Fruit fly (Drosophila melanogaster) whole organism, adult: ENCODE data around the gene CG43175.

Experiments used
- CG11617 ChIP-seq: fragments of 200-800 bp; sonication (Bioruptor generic); optimal IDR thresholded peaks from 2 replicates; lab custom pipeline; 2017; ENCODE audit warnings: mild to moderate bottlenecking, missing biosample characterization, missing genetic modification reagents, missing genetic modification characterization
- CG12768 ChIP-seq: fragments of 200-800 bp; sonication (Bioruptor generic); optimal IDR thresholded peaks from 2 replicates; lab custom pipeline; 2017; ENCODE audit warnings: missing biosample characterization, missing genetic modification characterization, mild to moderate bottlenecking, moderate library complexity, missing genetic modification reagents
- CG14711 ChIP-seq: fragments of 200-800 bp; sonication (Bioruptor generic); optimal IDR thresholded peaks from 2 replicates; lab custom pipeline; 2018; ENCODE audit warnings: missing biosample characterization, mild to moderate bottlenecking, missing genetic modification characterization, moderate library complexity
- CG1620 ChIP-seq: fragments of 200-800 bp; sonication (Bioruptor generic); optimal IDR thresholded peaks from 2 replicates; lab custom pipeline; 2016; ENCODE audit warnings: missing biosample characterization, missing genetic modification characterization
- CG33017 ChIP-seq: fragments of 200-800 bp; sonication (Bioruptor generic); optimal IDR thresholded peaks from 2 replicates; lab custom pipeline; 2018; ENCODE audit warnings: missing biosample characterization, mild to moderate bottlenecking, missing genetic modification characterization, moderate library complexity
- CG5204 ChIP-seq: fragments of 200-800 bp; sonication (Bioruptor generic); optimal IDR thresholded peaks from 2 replicates; lab custom pipeline; 2016; ENCODE audit warnings: missing biosample characterization, missing genetic modification characterization
- CG7045 ChIP-seq: fragments of 200-800 bp; sonication (Bioruptor generic); optimal IDR thresholded peaks from 2 replicates; lab custom pipeline; 2017; ENCODE audit warnings: missing biosample characterization, mild to moderate bottlenecking, missing genetic modification characterization
- CG7101 ChIP-seq: fragments of 200-800 bp; sonication (Bioruptor generic); optimal IDR thresholded peaks from 2 replicates; lab custom pipeline; 2018; ENCODE audit warnings: missing biosample characterization, mild to moderate bottlenecking, missing genetic modification characterization, moderate library complexity
- Clk ChIP-seq: fragments of 200-800 bp; sonication (Bioruptor generic); optimal IDR thresholded peaks from 2 replicates; lab custom pipeline; 2017; ENCODE audit warnings: missing biosample characterization, missing genetic modification characterization
- Crg-1 ChIP-seq: fragments of 200-800 bp; sonication (Bioruptor generic); optimal IDR thresholded peaks from 2 replicates; lab custom pipeline; 2016; ENCODE audit warnings: missing biosample characterization, missing genetic modification characterization
- Hr96 ChIP-seq: fragments of 200-800 bp; sonication (Bioruptor generic); optimal IDR thresholded peaks from 2 replicates; lab custom pipeline; 2016; ENCODE audit warnings: missing biosample characterization, missing genetic modification characterization
- Mnt ChIP-seq: fragments of 200-800 bp; sonication (Bioruptor generic); optimal IDR thresholded peaks from 2 replicates; lab custom pipeline; 2016; ENCODE audit warnings: missing biosample characterization, mild to moderate bottlenecking, missing genetic modification characterization
- bab1 ChIP-seq: fragments of 200-800 bp; sonication (Bioruptor generic); optimal IDR thresholded peaks from 3 replicates; lab custom pipeline; 2019; ENCODE audit warnings: missing biosample characterization, mild to moderate bottlenecking, missing genetic modification characterization, moderate library complexity
- cic ChIP-seq: fragments of 200-800 bp; sonication (Bioruptor generic); optimal IDR thresholded peaks from 2 replicates; lab custom pipeline; 2017; ENCODE audit warnings: missing biosample characterization, mild to moderate bottlenecking, missing genetic modification characterization, moderate library complexity
- cnc ChIP-seq, 2 experiments: fragments of >200 bp; optimal IDR thresholded peaks; 2 replicates each; lab custom pipeline; 2017
- kay ChIP-seq: fragments of 200-800 bp; sonication (Bioruptor generic); peaks from one replicate; lab custom pipeline; 2016; ENCODE audit warnings: missing biosample characterization, missing genetic modification characterization, borderline replicate concordance
- ovo ChIP-seq: fragments of 200-800 bp; sonication (Bioruptor generic); optimal IDR thresholded peaks from 2 replicates; lab custom pipeline; 2016; ENCODE audit warnings: missing biosample characterization, missing genetic modification characterization
- pad ChIP-seq: fragments of 200-800 bp; sonication (Bioruptor generic); optimal IDR thresholded peaks from 3 replicates; lab custom pipeline; 2017; ENCODE audit warnings: missing biosample characterization, missing genetic modification characterization, mild to moderate bottlenecking, moderate library complexity, missing genetic modification reagents
- tj ChIP-seq: fragments of 200-800 bp; sonication (Bioruptor generic); optimal IDR thresholded peaks from 3 replicates; lab custom pipeline; 2017; ENCODE audit warnings: missing biosample characterization, mild to moderate bottlenecking, missing genetic modification characterization, moderate library complexity
- toe ChIP-seq: fragments of 200-800 bp; sonication (Bioruptor generic); optimal IDR thresholded peaks from 2 replicates; lab custom pipeline; 2016; ENCODE audit warnings: missing biosample characterization, missing genetic modification characterization

The CG43175 gene

DNA sequence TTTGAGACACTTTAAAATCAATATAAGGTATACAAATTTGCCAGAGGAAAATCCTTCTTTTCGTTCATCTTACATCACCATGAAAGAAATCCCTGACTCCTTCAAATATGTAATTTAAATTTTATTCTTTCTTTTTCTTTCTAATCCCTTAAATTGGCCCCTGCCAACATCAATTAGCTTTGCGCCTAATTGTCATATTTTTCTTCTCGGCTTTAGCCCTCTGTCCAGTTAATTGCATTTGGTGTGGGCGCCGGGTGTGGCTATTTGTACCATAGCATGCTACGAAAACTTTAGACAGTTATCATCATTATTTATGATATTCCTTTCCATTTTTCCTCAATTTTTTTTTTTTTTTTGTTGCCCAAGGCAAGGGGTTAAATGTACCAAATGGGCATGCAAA, at the start of gene CG43175:
Gene CG43175 (plus strand): TSS at position 301 of the 400 bp plus-strand sequence.
- no peak for TF ChIP-seq CG7101 (tag; lab: Kevin White, UChicago)
- no peak for TF ChIP-seq CG11617 (GFP tag; lab: Kevin White, UChicago)
- TF ChIP-seq pad (GFP tag; lab: Kevin White, UChicago): no peak
- TF ChIP-seq ovo (GFP tag; lab: Kevin White, UChicago): no peak
- no peak for TF ChIP-seq toe (GFP tag; lab: Kevin White, UChicago)
- no peak for TF ChIP-seq Mnt (GFP tag; lab: Kevin White, UChicago)
- TF ChIP-seq CG14711 (tag; lab: Kevin White, UChicago): no peak
- TF ChIP-seq Crg-1 (GFP tag; lab: Kevin White, UChicago): no peak
- TF ChIP-seq Hr96 (GFP tag; lab: Kevin White, UChicago): no peak
- TF ChIP-seq CG7045 (GFP tag; lab: Kevin White, UChicago): no peak
- TF ChIP-seq CG12768 (GFP tag; lab: Kevin White, UChicago): no peak
- TF ChIP-seq Clk (GFP tag; lab: Kevin White, UChicago): no peak
- TF ChIP-seq CG33017 (tag; lab: Kevin White, UChicago): no peak
- TF ChIP-seq kay (GFP tag; lab: Kevin White, UChicago): no peak

DNA sequence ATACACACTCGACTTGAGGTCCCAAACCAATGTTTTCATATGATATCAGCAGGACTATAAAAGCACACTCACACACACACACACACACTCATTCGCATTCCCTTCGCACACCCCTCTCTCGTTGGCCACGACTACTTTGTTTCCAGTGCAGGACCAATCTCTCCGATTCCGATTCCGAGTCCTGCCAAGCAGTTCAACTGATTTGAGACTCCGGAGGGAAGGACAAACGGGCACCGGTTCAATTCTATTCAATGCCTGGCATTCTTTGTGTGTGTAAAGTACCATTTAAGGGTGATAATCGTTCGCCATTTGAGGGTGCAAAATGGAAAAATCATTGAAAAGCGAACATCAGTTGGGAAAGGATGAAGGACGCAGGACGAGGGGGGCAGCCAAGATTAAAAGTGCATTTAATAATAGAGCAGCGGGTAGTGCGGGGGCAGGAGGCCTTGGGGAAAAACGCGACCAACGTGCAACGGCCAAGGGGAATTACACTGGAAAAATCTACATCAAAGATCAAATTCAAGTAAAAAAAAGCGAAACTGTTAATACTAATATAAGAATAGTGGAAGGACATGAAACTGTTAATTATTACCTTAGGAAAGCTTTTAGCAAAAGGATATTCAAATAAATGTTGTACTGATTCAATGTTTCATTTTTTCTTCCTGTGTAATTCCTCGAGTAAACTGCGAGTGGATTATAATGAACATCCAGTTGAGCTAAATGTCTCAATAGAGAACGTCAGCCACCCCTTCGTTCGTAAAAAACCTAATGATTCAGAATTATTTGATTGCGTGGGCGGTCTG, 46.7 kb upstream of the CG43175 start:
- TF ChIP-seq CG12768 (GFP tag; lab: Kevin White, UChicago) (no peak), bab1 (GFP tag; lab: Kevin White, UChicago) (no peak), CG7101 (tag; lab: Kevin White, UChicago) (no peak), Mnt (GFP tag; lab: Kevin White, UChicago) (no peak), CG11617 (GFP tag; lab: Kevin White, UChicago) (no peak)

DNA sequence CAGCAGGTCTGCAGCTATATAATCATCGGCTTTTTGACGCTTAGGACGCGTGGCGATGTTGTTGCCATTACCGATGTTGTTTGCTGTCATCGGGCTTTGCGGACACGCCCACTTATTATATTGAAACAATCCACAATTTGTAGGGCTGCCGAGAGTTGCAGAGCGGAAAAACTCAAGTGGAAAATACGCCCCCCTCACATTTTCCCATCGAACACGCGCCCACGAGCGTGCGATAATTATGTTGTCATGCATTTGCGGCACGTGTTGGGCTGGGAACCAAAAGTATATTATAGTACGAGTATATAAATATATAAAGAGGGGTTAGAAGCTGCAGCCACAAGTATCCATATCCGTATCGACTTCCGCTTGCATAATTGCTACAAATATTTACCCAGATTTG, 41.7 kb upstream of the CG43175 start:
- no peak for TF ChIP-seq tj (GFP tag; lab: Kevin White, UChicago)
- TF ChIP-seq CG7045 (GFP tag; lab: Kevin White, UChicago): no peak

DNA sequence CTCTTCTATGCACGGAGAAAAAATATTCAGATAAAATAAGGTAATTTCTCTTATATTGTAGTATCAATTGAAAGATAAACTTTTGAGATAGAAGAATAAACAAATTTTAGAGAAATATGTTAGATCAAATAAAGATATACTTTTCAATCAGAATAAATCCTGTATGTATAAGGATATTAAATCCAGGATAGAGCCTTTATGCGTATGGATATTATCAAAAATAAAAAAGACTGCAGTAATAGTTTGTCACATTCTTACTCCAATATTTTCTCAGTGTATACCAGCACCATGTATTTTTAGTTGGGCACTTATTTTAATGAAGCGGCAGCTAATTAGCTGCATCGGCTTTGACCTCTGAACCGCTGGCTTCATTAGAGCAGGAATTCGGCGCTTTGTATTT, 38.7 kb upstream of the CG43175 start:
- TF ChIP-seq tj (GFP tag; lab: Kevin White, UChicago) (no peak), CG11617 (GFP tag; lab: Kevin White, UChicago) (no peak), toe (GFP tag; lab: Kevin White, UChicago) (no peak), CG14711 (tag; lab: Kevin White, UChicago) (no peak), bab1 (GFP tag; lab: Kevin White, UChicago) (no peak), CG5204 (GFP tag; lab: Kevin White, UChicago) (no peak), ovo (GFP tag; lab: Kevin White, UChicago) (no peak), CG12768 (GFP tag; lab: Kevin White, UChicago) (no peak)

DNA sequence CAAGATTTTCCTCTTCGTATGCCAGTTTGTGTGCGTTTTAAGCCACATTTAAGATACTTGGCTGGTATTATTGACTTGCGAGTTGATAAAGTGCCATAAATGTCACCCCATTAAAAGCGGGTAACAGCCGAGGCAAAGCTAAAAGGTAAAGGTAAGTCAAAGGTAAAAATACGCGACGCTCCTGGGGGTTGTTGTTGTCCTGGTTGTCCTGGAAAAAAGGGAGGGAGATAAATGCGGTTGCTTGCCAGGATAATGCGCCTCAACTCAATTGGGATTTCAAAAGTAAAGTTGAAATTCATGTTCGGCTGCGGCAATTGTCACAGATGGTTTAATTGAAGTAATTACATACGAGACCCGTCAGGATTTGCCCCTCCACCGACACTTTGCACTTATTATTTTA, 37.0 kb upstream of the CG43175 start:
- TF ChIP-seq toe (GFP tag; lab: Kevin White, UChicago) (no peak), CG12768 (GFP tag; lab: Kevin White, UChicago) (no peak)

DNA sequence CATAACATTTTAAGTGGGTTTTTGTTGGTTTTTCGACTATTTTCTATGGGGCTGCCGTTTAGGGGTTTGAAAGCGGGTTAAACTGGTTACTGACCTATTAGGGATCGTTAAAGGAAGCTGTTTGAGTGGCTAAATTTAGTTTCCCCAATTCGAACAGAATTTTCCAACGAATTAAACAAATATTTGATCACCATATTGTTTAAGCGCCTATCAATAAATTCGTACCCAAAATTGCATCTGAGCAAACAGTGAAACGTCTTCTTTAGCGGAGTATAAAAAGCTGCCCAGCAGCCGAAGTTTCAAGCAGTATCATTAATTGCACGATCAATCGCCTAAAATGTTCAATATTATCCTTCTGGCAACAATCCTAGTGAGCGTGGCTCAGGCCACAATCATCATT, 36.4 kb upstream of the CG43175 start, which contains the start of gene Sgs5bis:
Gene Sgs5bis (plus strand): TSS at position 301 of the 400 bp plus-strand sequence.
- TF ChIP-seq Clk (GFP tag; lab: Kevin White, UChicago) (no peak), CG7045 (GFP tag; lab: Kevin White, UChicago) (no peak), cic (no peak), pad (GFP tag; lab: Kevin White, UChicago) (no peak), kay (GFP tag; lab: Kevin White, UChicago) (no peak), CG12768 (GFP tag; lab: Kevin White, UChicago) (no peak), cnc (optimal IDR thresholded peaks at IDR 0.05; lab: Kevin White, UChicago) (no peak), Crg-1 (GFP tag; lab: Kevin White, UChicago) (no peak), CG11617 (GFP tag; lab: Kevin White, UChicago) (no peak), CG5204 (GFP tag; lab: Kevin White, UChicago) (no peak), bab1 (GFP tag; lab: Kevin White, UChicago) (no peak), ovo (GFP tag; lab: Kevin White, UChicago) (no peak), CG1620 (no peak)

DNA sequence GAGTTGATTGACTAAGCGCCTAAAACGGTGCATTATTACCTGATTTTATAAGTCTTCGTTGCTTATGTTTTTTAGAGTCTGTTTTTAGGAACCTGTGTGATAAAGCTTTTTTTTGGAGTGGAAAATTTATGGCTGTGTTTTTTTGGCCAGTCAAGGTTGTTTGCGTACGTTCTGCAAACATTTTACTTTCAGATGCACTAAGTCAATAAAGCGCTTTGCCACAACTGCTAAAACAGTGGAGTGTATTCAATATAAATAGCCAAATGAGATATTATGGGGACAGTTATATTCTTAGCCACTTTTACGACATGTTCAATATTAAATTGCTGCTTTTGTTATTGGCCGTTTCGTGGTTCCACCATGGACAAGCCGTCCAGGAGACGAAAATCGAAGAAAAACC, 35.4 kb upstream of the CG43175 start, which contains the start of gene Sgs5:
Gene Sgs5 (plus strand): TSS at position 279 of the 400 bp plus-strand sequence.
- TF ChIP-seq kay (GFP tag; lab: Kevin White, UChicago) (no peak), ovo (GFP tag; lab: Kevin White, UChicago) (no peak), tj (GFP tag; lab: Kevin White, UChicago) (no peak), Hr96 (GFP tag; lab: Kevin White, UChicago) (no peak)
